Fruit fly (Drosophila melanogaster) whole organism, embryonic: ENCODE data around the gene CG33158.
A peak's percentile ranks its signal among the peaks of the same experiment; 100 is the strongest.

Source experiments
- BtbVII ChIP-seq: fragments of 200-800 bp; sonication (Bioruptor generic); optimal IDR thresholded peaks from 3 replicates; lab custom pipeline; 2017; ENCODE audit warnings: missing biosample characterization, mild to moderate bottlenecking, missing genetic modification characterization
- C15 ChIP-seq: fragments of 200-800 bp; sonication (Bioruptor generic); IDR thresholded peaks from 3 replicates; pipeline ENCODE4 v1.3.6; 2022; ENCODE audit warnings: missing biosample characterization, missing genetic modification characterization
- CG10543 ChIP-seq: fragments of 200-800 bp; sonication (Bioruptor generic); optimal IDR thresholded peaks from 3 replicates; lab custom pipeline; 2017; ENCODE audit warnings: missing biosample characterization, mild to moderate bottlenecking, missing genetic modification characterization, moderate library complexity
- CG17385 ChIP-seq: fragments of 200-800 bp; sonication (Bioruptor generic); optimal IDR thresholded peaks from 3 replicates; lab custom pipeline; 2018; ENCODE audit warnings: missing biosample characterization, mild to moderate bottlenecking, missing genetic modification characterization
- CG17912 ChIP-seq: fragments of 200-800 bp; sonication (Bioruptor generic); optimal IDR thresholded peaks from 2 replicates; lab custom pipeline; 2018; ENCODE audit warnings: missing biosample characterization, mild to moderate bottlenecking, missing genetic modification characterization
- CG2199 ChIP-seq: fragments of 200-800 bp; sonication (Bioruptor generic); IDR thresholded peaks from 3 replicates; pipeline ENCODE4 v1.3.6; 2022; ENCODE audit warnings: missing biosample characterization, missing genetic modification characterization
- CG2202 ChIP-seq: fragments of 200-800 bp; sonication (Bioruptor generic); optimal IDR thresholded peaks from 2 replicates; lab custom pipeline; 2018; ENCODE audit warnings: missing biosample characterization, mild to moderate bottlenecking, missing genetic modification characterization
- CG31365 ChIP-seq: fragments of 200-800 bp; sonication (Bioruptor generic); optimal IDR thresholded peaks from 2 replicates; lab custom pipeline; 2018; ENCODE audit warnings: missing biosample characterization, mild to moderate bottlenecking, missing genetic modification characterization
- CG32767 ChIP-seq: fragments of 200-800 bp; sonication (Bioruptor generic); IDR thresholded peaks from 2 replicates; pipeline ENCODE4 v1.3.6; 2022; ENCODE audit warnings: missing biosample characterization, missing genetic modification characterization
- CG32772 ChIP-seq: fragments of 200-800 bp; sonication (Bioruptor generic); IDR thresholded peaks from 2 replicates; pipeline ENCODE4 v1.3.6; 2022; ENCODE audit warnings: missing biosample characterization, missing genetic modification characterization
- CG33557 ChIP-seq: fragments of 200-800 bp; sonication (Bioruptor generic); optimal IDR thresholded peaks from 2 replicates; lab custom pipeline; 2019; ENCODE audit warnings: missing biosample characterization, mild to moderate bottlenecking, missing genetic modification characterization, moderate library complexity
- CG34376 ChIP-seq: fragments of 200-800 bp; sonication (Bioruptor generic); optimal IDR thresholded peaks from 2 replicates; lab custom pipeline; 2018; ENCODE audit warnings: missing biosample characterization, mild to moderate bottlenecking, missing genetic modification characterization
- CG5180 ChIP-seq: fragments of 200-800 bp; sonication (Bioruptor generic); optimal IDR thresholded peaks from 3 replicates; lab custom pipeline; 2017; ENCODE audit warnings: missing biosample characterization, missing genetic modification characterization, mild to moderate bottlenecking, moderate library complexity, missing genetic modification reagents
- CG7372 ChIP-seq: fragments of 200-800 bp; sonication (Bioruptor generic); IDR thresholded peaks from 2 replicates; pipeline ENCODE4 v1.3.6; 2022; ENCODE audit warnings: missing biosample characterization, missing genetic modification characterization
- CTCF ChIP-seq: fragments of 200-800 bp; sonication (Bioruptor generic); optimal IDR thresholded peaks from 2 replicates; lab custom pipeline; 2017; ENCODE audit warnings: missing biosample characterization, mild to moderate bottlenecking, missing genetic modification characterization, moderate library complexity
- D19A ChIP-seq: fragments of 200-800 bp; optimal IDR thresholded peaks from 3 replicates; lab custom pipeline; 2019; ENCODE audit warnings: missing biosample characterization, mild to moderate bottlenecking, missing genetic modification characterization, moderate library complexity
- Dfd ChIP-seq, 2 experiments: fragments of >200 bp; optimal IDR thresholded peaks; 2 replicates each; lab custom pipeline; 2017; ENCODE audit warnings: missing biosample characterization in 2 of 2, missing genetic modification characterization in 2 of 2
- Dp ChIP-seq: fragments of 200-800 bp; sonication (Bioruptor generic); optimal IDR thresholded peaks from 2 replicates; lab custom pipeline; 2018; ENCODE audit warnings: missing biosample characterization, mild to moderate bottlenecking, missing genetic modification characterization, moderate library complexity
- E2f2 ChIP-seq: fragments of 200-800 bp; sonication (Bioruptor generic); IDR thresholded peaks from 2 replicates; pipeline ENCODE4 v1.3.6; 2022; ENCODE audit warnings: missing biosample characterization, missing genetic modification characterization
- GATAe ChIP-seq: fragments of 200-800 bp; sonication (Bioruptor generic); conservative IDR thresholded peaks from 2 replicates; pipeline ENCODE4 v1.3.6; 2022; ENCODE audit warnings: missing biosample characterization, missing genetic modification characterization
- Hey ChIP-seq: fragments of 200-800 bp; sonication (Bioruptor generic); optimal IDR thresholded peaks from 3 replicates; lab custom pipeline; 2018; ENCODE audit warnings: missing biosample characterization, mild to moderate bottlenecking, missing genetic modification characterization
- Jarid2 ChIP-seq: fragments of 200-800 bp; sonication (Bioruptor generic); optimal IDR thresholded peaks from 3 replicates; lab custom pipeline; 2017; ENCODE audit warnings: mild to moderate bottlenecking, missing biosample characterization, missing genetic modification reagents, missing genetic modification characterization
- Med ChIP-seq: fragments of 200-800 bp; sonication (Bioruptor generic); peaks from one replicate; lab custom pipeline; 2016; ENCODE audit warnings: missing biosample characterization, missing genetic modification characterization, mild to moderate bottlenecking, inconsistent platforms, moderate library complexity
- Nf-YB ChIP-seq: fragments of 200-800 bp; sonication (Bioruptor generic); optimal IDR thresholded peaks from 3 replicates; lab custom pipeline; 2019; ENCODE audit warnings: missing biosample characterization, mild to moderate bottlenecking, missing genetic modification characterization, moderate library complexity
- NfI ChIP-seq: fragments of 200-800 bp; sonication (Bioruptor generic); optimal IDR thresholded peaks from 3 replicates; lab custom pipeline; 2018; ENCODE audit warnings: missing biosample characterization, mild to moderate bottlenecking, missing genetic modification characterization, moderate library complexity
- Optix ChIP-seq: fragments of 200-800 bp; sonication (Bioruptor generic); IDR thresholded peaks from 3 replicates; pipeline ENCODE4 v1.3.6; 2022; ENCODE audit warnings: missing biosample characterization, missing genetic modification characterization
- Trl ChIP-seq, 3 experiments: fragments of >200 bp in 2 of 3; fragments of 200-800 bp in 1 of 3; sonication (Bioruptor generic) in 1 of 3; optimal IDR thresholded peaks; 2 replicates in 1 of 3; 3 replicates in 2 of 3; lab custom pipeline; 2016 to 2017; ENCODE audit warnings: missing biosample characterization in 1 of 3, missing genetic modification characterization in 1 of 3
- cato ChIP-seq: fragments of 200-800 bp; sonication (Bioruptor generic); optimal IDR thresholded peaks from 2 replicates; lab custom pipeline; 2016; ENCODE audit warnings: missing biosample characterization, missing genetic modification characterization, borderline replicate concordance
- chinmo ChIP-seq: fragments of 200-800 bp; sonication (Bioruptor generic); IDR thresholded peaks from 4 replicates; pipeline ENCODE4 v1.3.6; 2022; ENCODE audit warnings: missing biosample characterization, missing genetic modification characterization; ENCODE audit not compliant: partially characterized antibody
- chn ChIP-seq: fragments of 200-800 bp; sonication (Bioruptor generic); optimal IDR thresholded peaks from 2 replicates; lab custom pipeline; 2016; ENCODE audit warnings: missing biosample characterization, missing genetic modification characterization
- dysf ChIP-seq: fragments of 200-800 bp; sonication (Bioruptor generic); IDR thresholded peaks from 3 replicates; pipeline ENCODE4 v1.3.6; 2022; ENCODE audit warnings: missing biosample characterization, missing genetic modification characterization
- exex ChIP-seq: fragments of 200-800 bp; sonication (Bioruptor generic); optimal IDR thresholded peaks from 4 replicates; lab custom pipeline; 2018; ENCODE audit warnings: missing biosample characterization, mild to moderate bottlenecking, missing genetic modification characterization, moderate library complexity
- fd64A ChIP-seq: fragments of 200-800 bp; sonication (Bioruptor generic); optimal IDR thresholded peaks from 3 replicates; lab custom pipeline; 2018; ENCODE audit warnings: missing biosample characterization, mild to moderate bottlenecking, missing genetic modification characterization
- grn ChIP-seq: fragments of 200-800 bp; sonication (Bioruptor generic); optimal IDR thresholded peaks from 3 replicates; lab custom pipeline; 2017; ENCODE audit warnings: missing biosample characterization, missing genetic modification characterization
- gro ChIP-seq: fragments of 200-800 bp; sonication (Bioruptor generic); optimal IDR thresholded peaks from 2 replicates; lab custom pipeline; 2016; ENCODE audit warnings: missing biosample characterization, missing genetic modification characterization
- kay ChIP-seq: fragments of 200-800 bp; sonication (Bioruptor generic); optimal IDR thresholded peaks from 2 replicates; lab custom pipeline; 2016; ENCODE audit warnings: missing biosample characterization, missing genetic modification characterization
- lab ChIP-seq: fragments of 200-800 bp; sonication (Bioruptor generic); optimal IDR thresholded peaks from 3 replicates; lab custom pipeline; 2017; ENCODE audit warnings: missing biosample characterization, missing genetic modification characterization, mild to moderate bottlenecking, moderate library complexity, missing genetic modification reagents
- mirr ChIP-seq: fragments of 200-800 bp; sonication (Bioruptor generic); optimal IDR thresholded peaks from 3 replicates; lab custom pipeline; 2018; ENCODE audit warnings: missing biosample characterization, mild to moderate bottlenecking, missing genetic modification characterization
- row ChIP-seq: fragments of 200-800 bp; sonication (Bioruptor generic); IDR thresholded peaks from 3 replicates; pipeline ENCODE4 v1.3.6; 2022; ENCODE audit warnings: missing biosample characterization, missing genetic modification characterization
- sens ChIP-seq: fragments of 200-800 bp; sonication (Bioruptor generic); peaks from one replicate; lab custom pipeline; 2016; ENCODE audit warnings: missing biosample characterization, missing genetic modification characterization
- sqz ChIP-seq: fragments of 200-800 bp; sonication (Bioruptor generic); optimal IDR thresholded peaks from 3 replicates; lab custom pipeline; 2018; ENCODE audit warnings: missing biosample characterization, mild to moderate bottlenecking, missing genetic modification characterization
- trh ChIP-seq: fragments of 200-800 bp; sonication (Bioruptor generic); optimal IDR thresholded peaks from 2 replicates; lab custom pipeline; 2016; ENCODE audit warnings: missing biosample characterization, missing genetic modification characterization

CG33158 gene

DNA sequence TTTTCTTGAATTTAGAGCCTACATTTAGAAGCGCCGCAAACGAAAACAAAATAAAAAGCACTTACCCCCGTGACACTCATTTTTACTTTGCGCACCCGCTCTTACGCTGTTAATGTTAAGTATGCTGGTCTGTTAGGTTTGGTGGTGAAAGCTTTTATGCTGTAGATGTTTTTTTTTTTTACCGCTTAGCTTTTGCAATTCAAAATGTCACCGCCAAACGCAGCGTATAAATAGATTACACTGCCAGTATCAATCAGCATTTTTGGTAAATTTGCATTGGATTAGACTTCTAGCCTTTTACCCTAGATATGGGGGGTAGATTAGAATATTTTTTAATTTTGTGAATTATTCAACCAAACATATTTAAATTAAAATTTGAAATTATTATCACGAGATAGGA is 75.8 kb downstream of the CG33158 start:
- no peak for TF ChIP-seq dysf (GFP tag; lab: Robert Waterston, UW)
- peak; percentile 73 for TF ChIP-seq Dp (GFP tag; lab: Kevin White, UChicago)
- TF ChIP-seq GATAe: no peak
- TF ChIP-seq Trl (optimal IDR thresholded peaks at IDR 0.05; lab: Kevin White, UChicago): peak; percentile 38 to 52
- no peak for TF ChIP-seq Trl (GFP tag; optimal IDR thresholded peaks at IDR 0.05; lab: Kevin White, UChicago)
- peak; percentile 55; the same call in 1 of the 2 replicates for TF ChIP-seq CG32772 (GFP tag; lab: Robert Waterston, UW)
- TF ChIP-seq CG31365 (tag; lab: Kevin White, UChicago): no peak
- no peak for TF ChIP-seq CTCF (GFP tag; lab: Kevin White, UChicago)
- TF ChIP-seq CG7372 (GFP tag; lab: Robert Waterston, UW): no peak
- TF ChIP-seq NfI: no peak
- TF ChIP-seq fd64A: no peak
- TF ChIP-seq chinmo (GFP tag; lab: Robert Waterston, UW): 0 out of 4 replicates have a peak, but pooled peaks have one; percentile 37
- peak; percentile 18 for TF ChIP-seq sqz
- no peak for TF ChIP-seq CG17912 (GFP tag; lab: Kevin White, UChicago)
- TF ChIP-seq E2f2 (GFP tag; lab: Robert Waterston, UW): peak; percentile 85

DNA sequence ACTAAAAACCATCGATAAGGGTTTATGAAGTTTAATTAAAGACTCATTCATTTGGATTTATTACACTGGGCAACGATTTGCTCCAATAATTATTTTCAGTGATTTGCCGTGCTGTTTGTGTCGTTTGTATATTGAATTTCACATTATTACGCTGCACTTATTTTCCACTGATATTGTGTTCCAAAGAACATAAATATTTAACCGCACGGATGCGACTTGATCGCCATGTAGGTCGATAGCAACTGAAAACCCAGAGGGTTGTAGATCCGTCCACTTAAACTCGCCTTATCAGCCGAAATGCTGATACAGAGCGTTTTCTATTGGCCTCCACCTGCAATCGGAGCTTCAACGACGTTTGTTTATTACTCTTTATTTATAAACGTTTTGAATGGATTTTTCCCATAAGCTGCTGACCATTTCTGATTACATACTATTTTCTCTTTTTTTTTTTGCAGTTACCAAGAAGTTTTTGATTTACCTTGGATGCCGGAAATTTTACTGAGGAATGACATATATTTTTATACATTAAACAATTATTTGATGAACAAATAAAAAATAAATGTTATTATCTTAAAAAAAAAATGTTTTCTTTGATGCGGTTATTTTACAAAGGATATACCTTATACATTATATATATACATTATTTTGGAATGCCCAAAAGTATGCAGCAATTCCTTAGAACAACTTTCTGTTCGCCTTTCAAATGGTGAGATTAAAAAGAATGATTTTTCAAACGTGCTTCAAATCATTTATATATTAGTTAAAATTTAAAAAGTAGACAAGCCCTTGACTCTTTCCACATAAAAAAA is 76.8 kb downstream of the CG33158 start, which contains the start of gene CG42514:
Gene CG42514 (minus strand): TSS at position 248 of the 809 bp plus-strand sequence.
- TF ChIP-seq chn (GFP tag; lab: Kevin White, UChicago) (no peak), sens (GFP tag; lab: Kevin White, UChicago) (peak; percentile 66), CG2199 (peak; percentile 69; the same call in 1 of the 3 replicates), lab (GFP tag; lab: Kevin White, UChicago) (no peak), cato (GFP tag; lab: Kevin White, UChicago) (no peak), Jarid2 (peak; percentile 30), kay (GFP tag; lab: Kevin White, UChicago) (no peak), CG34376 (peak; percentile 77), trh (GFP tag; lab: Kevin White, UChicago) (no peak), row (GFP tag; lab: Robert Waterston, UW) (peak; percentile 5; the same call in 1 of the 3 replicates), Nf-YB (peak; percentile 12), mirr (GFP tag; lab: Kevin White, UChicago) (peak; percentile 16), CG17385 (GFP tag; lab: Kevin White, UChicago) (no peak), CG33557 (no peak), D19A (tag; lab: Kevin White, UChicago) (peak; percentile 85), CG10543 (GFP tag; lab: Kevin White, UChicago) (peak; percentile 42), Hey (peak; percentile 71), Dfd (GFP tag; optimal IDR thresholded peaks at IDR 0.05; lab: Kevin White, UChicago) (no peak), Med (GFP tag; lab: Kevin White, UChicago) (peak; percentile 70), grn (GFP tag; lab: Kevin White, UChicago) (peak; percentile 44), C15 (GFP tag; lab: Robert Waterston, UW) (no peak), exex (tag; lab: Kevin White, UChicago) (peak; percentile 72), BtbVII (GFP tag; lab: Kevin White, UChicago) (no peak), Optix (GFP tag; lab: Robert Waterston, UW) (no peak), CG2202 (tag; lab: Kevin White, UChicago) (no peak), CG5180 (GFP tag; lab: Kevin White, UChicago) (peak; percentile 61), CG32767 (GFP tag; lab: Robert Waterston, UW) (no peak), gro (GFP tag; lab: Kevin White, UChicago) (peak; percentile 3)
